Worm (Caenorhabditis elegans): ENCODE measurements around the gene C25F6.8.

DNA sequence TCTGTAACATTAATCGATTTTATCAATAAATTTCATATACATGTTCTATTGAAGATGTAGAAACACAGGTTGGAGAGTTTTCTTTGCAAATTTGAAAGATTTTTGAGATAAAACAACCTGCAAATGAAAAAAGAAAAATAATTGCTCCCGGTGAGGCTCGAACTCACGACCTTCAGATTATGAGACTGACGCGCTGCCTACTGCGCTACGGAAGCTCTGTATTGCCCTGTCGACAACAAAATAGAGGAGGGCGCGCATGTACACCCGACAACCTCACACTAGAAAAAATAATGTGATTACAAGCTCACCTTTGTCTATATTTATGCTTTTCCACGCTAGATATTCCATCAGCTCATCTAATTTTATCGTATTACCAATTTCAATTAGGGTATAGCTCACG, 40.8 kb upstream of the C25F6.8 start:
- TF ChIP-seq elt-3 (tag; optimal IDR thresholded peaks at IDR 0.05) (no peak), ztf-11 (tag; optimal IDR thresholded peaks at IDR 0.05) (no peak), pqm-1 (tag; optimal IDR thresholded peaks at IDR 0.05) (no peak), ztf-4 (tag; optimal IDR thresholded peaks at IDR 0.05) (no peak), nhr-28 (tag; optimal IDR thresholded peaks at IDR 0.05) (no peak), aly-2 (tag; optimal IDR thresholded peaks at IDR 0.05) (no peak), unc-39 (tag; optimal IDR thresholded peaks at IDR 0.05) (no peak), ZK546.5 (tag; optimal IDR thresholded peaks at IDR 0.05) (no peak), pha-4 (tag; optimal IDR thresholded peaks at IDR 0.05) (peak; percentile 28), jun-1 (tag; optimal IDR thresholded peaks at IDR 0.05) (no peak), unc-62 (GFP tag; optimal IDR thresholded peaks at IDR 0.05) (no peak), lin-39 (tag; optimal IDR thresholded peaks at IDR 0.05) (no peak), elt-1 (tag; optimal IDR thresholded peaks at IDR 0.05) (no peak)

Measured in whole organism, L3 larva.